Fruit fly (Drosophila melanogaster): ENCODE data around the gene Ten-m.

- TF ChIP-seq fru (GFP tag; optimal IDR thresholded peaks at IDR 0.05) (no peak), Hr78 (GFP tag; optimal IDR thresholded peaks at IDR 0.05) (no peak), br (GFP tag; optimal IDR thresholded peaks at IDR 0.05) (no peak)
These were observed 7.6 kb downstream of the Ten-m start for dm6 chr3L:22399906-22400655.
